Fruit fly (Drosophila melanogaster): ENCODE results near the gene CG9147.

The CG9147 gene

DNA sequence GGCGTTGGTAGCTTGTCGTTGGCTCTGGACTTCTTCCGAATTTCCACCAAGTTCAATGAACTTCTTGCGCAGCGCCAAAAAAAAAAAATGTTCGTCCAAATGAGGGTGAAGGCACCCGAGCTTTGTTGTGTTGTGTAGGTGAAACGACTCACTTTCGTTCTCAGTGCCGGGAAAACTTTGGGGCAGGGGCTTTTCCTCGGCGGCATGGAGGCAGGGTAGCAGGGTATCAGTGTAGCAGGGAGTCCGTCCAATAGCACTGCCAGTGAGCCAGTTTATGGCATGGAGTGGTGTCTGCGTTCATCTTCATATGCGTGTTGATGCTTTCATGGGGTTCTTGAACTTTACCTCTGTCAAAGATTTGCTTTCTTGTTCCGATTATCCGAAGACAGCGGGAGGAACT lies 8.5 kb downstream of the CG9147 start (continued):
- TF ChIP-seq Chrac-16 (GFP tag; optimal IDR thresholded peaks at IDR 0.05) = no peak
- TF ChIP-seq fd64A (GFP tag; optimal IDR thresholded peaks at IDR 0.05) = peak; percentile 8
- no peak for TF ChIP-seq gcm (GFP tag; optimal IDR thresholded peaks at IDR 0.05)
- TF ChIP-seq CG34422 (GFP tag; IDR thresholded peaks at IDR 0.05) = 0 out of 3 replicates have a peak, but pooled peaks have one; percentile 20
- TF ChIP-seq CG12104 (GFP tag; optimal IDR thresholded peaks at IDR 0.05) = no peak
- TF ChIP-seq bowl (GFP tag; IDR thresholded peaks at IDR 0.05) = 0 out of 2 replicates have a peak, but pooled peaks have one; percentile 27
- TF ChIP-seq B-H1 (GFP tag; IDR thresholded peaks at IDR 0.05) = no peak
- no peak for TF ChIP-seq Mes4 (GFP tag; optimal IDR thresholded peaks at IDR 0.05)
- TF ChIP-seq sens (GFP tag) = no peak
- peak; percentile 92 for TF ChIP-seq Blimp-1 (GFP tag; optimal IDR thresholded peaks at IDR 0.05)
- TF ChIP-seq Oaz (GFP tag; IDR thresholded peaks at IDR 0.05) = no peak
- TF ChIP-seq chinmo (GFP tag; IDR thresholded peaks at IDR 0.05; ENCODE audit: partially characterized antibody) = no peak
- peak; percentile 60; the same call in 1 of the 2 replicates for TF ChIP-seq crol (GFP tag; IDR thresholded peaks at IDR 0.05)

dm6 chr2L:6075345-6075744 lies 9.5 kb downstream of the CG9147 start:
- peak; percentile 43; the same call in 1 of the 3 replicates for TF ChIP-seq Opbp (GFP tag; IDR thresholded peaks at IDR 0.05; ENCODE audit: partially characterized antibody)
- TF ChIP-seq crol (GFP tag; IDR thresholded peaks at IDR 0.05) = peak; percentile 98
- TF ChIP-seq nerfin-1 (tag; optimal IDR thresholded peaks at IDR 0.05) = peak; percentile 34
- peak; percentile 94 for TF ChIP-seq abd-A (tag; optimal IDR thresholded peaks at IDR 0.05)
- TF ChIP-seq usp (GFP tag; optimal IDR thresholded peaks at IDR 0.05) = no peak
- peak; percentile 43 for TF ChIP-seq Hr3 (GFP tag; optimal IDR thresholded peaks at IDR 0.05)
- no peak for TF ChIP-seq peb (GFP tag; IDR thresholded peaks at IDR 0.05)
- TF ChIP-seq H2.0 (GFP tag; IDR thresholded peaks at IDR 0.05) = no peak
- peak; percentile 9 for TF ChIP-seq CG6813 (GFP tag; optimal IDR thresholded peaks at IDR 0.05)
- TF ChIP-seq Abd-B (GFP tag; optimal IDR thresholded peaks at IDR 0.05) = no peak
- peak; percentile 2 for TF ChIP-seq fd64A (GFP tag; optimal IDR thresholded peaks at IDR 0.05)
- peak; percentile 54; the same call in 1 of the 2 replicates for TF ChIP-seq CG42726 (GFP tag; IDR thresholded peaks at IDR 0.05; ENCODE audit: partially characterized antibody)
- no peak for TF ChIP-seq lola (GFP tag; optimal IDR thresholded peaks at IDR 0.05)
- peak; percentile 31; the same call in 1 of the 3 replicates for TF ChIP-seq CG2199 (GFP tag; IDR thresholded peaks at IDR 0.05)
- no peak for TF ChIP-seq Med (GFP tag)
- TF ChIP-seq CG7745 (tag; optimal IDR thresholded peaks at IDR 0.05) = peak; percentile 95
- no peak for TF ChIP-seq CG2120 (GFP tag; optimal IDR thresholded peaks at IDR 0.05)
- 0 out of 2 replicates have a peak, but pooled peaks have one; percentile 29 for TF ChIP-seq bbx (GFP tag; IDR thresholded peaks at IDR 0.05; ENCODE audit: partially characterized antibody)
- 0 out of 2 replicates have a peak, but pooled peaks have one; percentile 28 for TF ChIP-seq Scr (GFP tag; IDR thresholded peaks at IDR 0.05; ENCODE audit: partially characterized antibody)
- TF ChIP-seq sr (GFP tag; IDR thresholded peaks at IDR 0.05) = peak; percentile 66; the same call in 2 of the 3 replicates
- TF ChIP-seq Hr78 (GFP tag; optimal IDR thresholded peaks at IDR 0.05) = peak in 1 of 2 experiments; percentile 19
- no peak for TF ChIP-seq Lpt (GFP tag; optimal IDR thresholded peaks at IDR 0.05)
- peak; percentile 57; the same call in 1 of the 2 replicates for TF ChIP-seq chm (GFP tag; IDR thresholded peaks at IDR 0.05)
- no peak for TF ChIP-seq jumu (GFP tag; optimal IDR thresholded peaks at IDR 0.05)
- TF ChIP-seq oc (tag; optimal IDR thresholded peaks at IDR 0.05) = peak; percentile 63
- peak; percentile 72 for TF ChIP-seq cg (GFP tag; optimal IDR thresholded peaks at IDR 0.05)
- no peak for TF ChIP-seq tna (GFP tag; IDR thresholded peaks at IDR 0.05; ENCODE audit: partially characterized antibody)
- TF ChIP-seq kni (GFP tag; optimal IDR thresholded peaks at IDR 0.05) = peak; percentile 95
- TF ChIP-seq sd (tag; optimal IDR thresholded peaks at IDR 0.05) = peak; percentile 6
- peak; percentile 90 for TF ChIP-seq pros (GFP tag; optimal IDR thresholded peaks at IDR 0.05)
- TF ChIP-seq z (GFP tag; IDR thresholded peaks at IDR 0.05) = peak; percentile 94
- TF ChIP-seq CG18599 (GFP tag; optimal IDR thresholded peaks at IDR 0.05) = peak; percentile 28
- 0 out of 3 replicates have a peak, but pooled peaks have one; percentile 59 for TF ChIP-seq ci (GFP tag; IDR thresholded peaks at IDR 0.05)
- peak; percentile 33 for TF ChIP-seq CG6254 (GFP tag; optimal IDR thresholded peaks at IDR 0.05)
- peak; percentile 22; the same call in 1 of the 2 replicates for TF ChIP-seq ara (GFP tag; IDR thresholded peaks at IDR 0.05)
- no peak for TF ChIP-seq scrt (GFP tag; optimal IDR thresholded peaks at IDR 0.05)
- TF ChIP-seq CG12769 (tag; optimal IDR thresholded peaks at IDR 0.05) = peak; percentile 80

Measured in whole organism, embryonic.